Fruit fly (Drosophila melanogaster): ENCODE measurements around the gene fh.

- no peak for TF ChIP-seq CG7045 (GFP tag; optimal IDR thresholded peaks at IDR 0.05)
- no peak for TF ChIP-seq pad (GFP tag; optimal IDR thresholded peaks at IDR 0.05)
- TF ChIP-seq tj (GFP tag; optimal IDR thresholded peaks at IDR 0.05) = no peak
- no peak for TF ChIP-seq ovo (GFP tag; optimal IDR thresholded peaks at IDR 0.05)
- TF ChIP-seq CG14711 (tag; optimal IDR thresholded peaks at IDR 0.05) = no peak
- TF ChIP-seq kay (GFP tag; ENCODE audit: borderline replicate concordance) = no peak
- TF ChIP-seq cnc (optimal IDR thresholded peaks at IDR 0.05) = no peak
- no peak for TF ChIP-seq toe (GFP tag; optimal IDR thresholded peaks at IDR 0.05)
- TF ChIP-seq CG12768 (GFP tag; optimal IDR thresholded peaks at IDR 0.05) = no peak
These were observed 42.5 kb upstream of the fh start, which contains the start of gene CG12057 for dm6 chrX:9191357-9191756.

Data from whole organism, adult.